Worm (Caenorhabditis elegans) whole organism, early embryonic: ENCODE data around the gene elo-7.

Experiments used
- B0310.2 ChIP-seq: sonication (generic microtip); optimal IDR thresholded peaks from 2 replicates; lab custom pipeline; 2016; ENCODE audit warnings: mild to moderate bottlenecking, missing genetic modification characterization, missing compliant biosample characterization
- F13C5.2 ChIP-seq: sonication (generic microtip); optimal IDR thresholded peaks from 2 replicates; lab custom pipeline; 2017; ENCODE audit warnings: mild to moderate bottlenecking, missing genetic modification characterization, inconsistent platforms, missing compliant biosample characterization
- aly-1 ChIP-seq: sonication (generic microtip); optimal IDR thresholded peaks from 2 replicates; lab custom pipeline; 2016; ENCODE audit warnings: missing genetic modification characterization, missing compliant biosample characterization
- ama-1 ChIP-seq: fragments of 150-350 bp; optimal IDR thresholded peaks from 2 replicates; lab custom pipeline; 2014
- ceh-13 ChIP-seq: fragments of 200-800 bp; sonication (Bioruptor generic); optimal IDR thresholded peaks from 2 replicates; lab custom pipeline; 2018; ENCODE audit warnings: mild to moderate bottlenecking, missing genetic modification characterization, missing compliant biosample characterization
- ceh-36 ChIP-seq: sonication (generic microtip); optimal IDR thresholded peaks from 2 replicates; lab custom pipeline; 2016; ENCODE audit warnings: missing genetic modification characterization, inconsistent platforms, missing compliant biosample characterization
- ets-7 ChIP-seq: sonication (generic microtip); optimal IDR thresholded peaks from 2 replicates; lab custom pipeline; 2016; ENCODE audit warnings: missing genotype, missing genetic modification characterization, missing compliant biosample characterization
- flt-1 ChIP-seq: fragments of 200-800 bp; sonication (Bioruptor generic); IDR thresholded peaks from 2 replicates; pipeline ENCODE4 v1.3.6; 2022; ENCODE audit warnings: missing genetic modification characterization, missing compliant biosample characterization
- hmbx-1 ChIP-seq: sonication (generic microtip); optimal IDR thresholded peaks from 2 replicates; lab custom pipeline; 2016; ENCODE audit warnings: mild to moderate bottlenecking, missing genetic modification characterization, missing compliant biosample characterization
- hmg-4 ChIP-seq: fragments of 200-800 bp; sonication (Bioruptor generic); optimal IDR thresholded peaks from 2 replicates; lab custom pipeline; 2018; ENCODE audit warnings: mild to moderate bottlenecking, missing genetic modification characterization, missing compliant biosample characterization
- hnd-1 ChIP-seq: sonication (generic microtip); optimal IDR thresholded peaks from 2 replicates; lab custom pipeline; 2016; ENCODE audit warnings: missing genetic modification characterization, missing compliant biosample characterization
- pes-1 ChIP-seq: fragments of 200-800 bp; sonication (Bioruptor generic); IDR thresholded peaks from 2 replicates; pipeline ENCODE4 v1.3.6; 2022; ENCODE audit warnings: missing genetic modification reagents, missing genetic modification characterization, missing compliant biosample characterization
- scrt-1 ChIP-seq: fragments of 200-800 bp; sonication (Bioruptor generic); IDR thresholded peaks from 2 replicates; pipeline ENCODE4 v1.3.6; 2022; ENCODE audit warnings: missing genetic modification characterization, missing compliant biosample characterization
- sea-1 ChIP-seq: fragments of 200-800 bp; sonication (Bioruptor generic); conservative IDR thresholded peaks from 2 replicates; pipeline ENCODE4 v1.3.6; 2022; ENCODE audit warnings: missing genetic modification characterization, missing compliant biosample characterization
- tbx-11 ChIP-seq: fragments of 200-800 bp; sonication (Bioruptor generic); IDR thresholded peaks from 2 replicates; pipeline ENCODE4 v1.3.6; 2022; ENCODE audit warnings: missing genetic modification characterization, missing compliant biosample characterization
- tbx-37 ChIP-seq: fragments of 200-800 bp; sonication (Bioruptor generic); conservative IDR thresholded peaks from 2 replicates; pipeline ENCODE4 v1.3.6; 2022; ENCODE audit warnings: missing genetic modification reagents, missing genetic modification characterization, missing compliant biosample characterization
- tra-4 ChIP-seq: sonication (generic microtip); optimal IDR thresholded peaks from 2 replicates; lab custom pipeline; 2017; ENCODE audit warnings: missing genetic modification characterization, missing compliant biosample characterization

Gene elo-7

DNA sequence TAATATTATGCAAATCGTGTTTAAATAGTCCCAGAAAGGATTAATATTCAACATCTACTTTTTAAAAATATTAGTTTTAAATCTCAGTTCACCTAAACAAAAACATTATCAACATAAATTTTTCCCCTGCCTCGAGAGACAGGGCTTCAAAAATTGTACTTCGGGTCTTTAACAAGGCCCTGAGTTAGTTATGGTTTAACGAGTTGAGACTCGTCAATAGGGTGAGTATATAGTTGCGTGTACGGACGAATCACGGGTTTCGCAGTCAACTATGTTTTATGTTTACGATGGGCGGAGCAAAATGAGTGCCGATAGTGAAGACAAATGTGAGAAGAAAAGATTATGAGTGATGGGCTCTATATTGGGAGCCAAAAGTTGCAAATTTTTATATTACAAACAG is 18.1 kb upstream of the elo-7 start:
- TF ChIP-seq sea-1: no peak

DNA sequence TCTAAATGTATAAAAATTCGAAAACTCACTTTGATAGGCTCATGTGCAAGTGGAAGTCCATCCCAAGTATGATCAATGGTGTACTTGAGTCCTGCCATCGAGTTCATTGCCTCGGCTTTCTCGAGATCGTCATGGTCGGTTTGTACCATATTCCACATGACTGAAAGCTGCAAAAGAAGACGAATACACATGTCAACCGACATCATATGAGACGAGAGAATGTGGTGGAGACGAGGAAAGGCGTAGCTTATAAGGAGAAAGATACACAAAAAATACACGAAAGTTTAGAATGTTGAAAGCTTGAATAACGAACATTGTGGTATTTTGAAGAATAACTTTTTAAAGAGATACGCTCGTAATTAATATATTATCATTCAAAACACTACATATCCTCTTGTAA is 16.9 kb upstream of the elo-7 start, which contains the start of gene C33A12.3:
TSS of gene C33A12.3 (minus strand) at position 167 of the 400 bp plus-strand sequence.
- TF ChIP-seq tbx-11 (GFP tag; lab: Robert Waterston, UW) (no peak), hmg-4 (GFP tag; lab: Kevin White, UChicago) (no peak), hnd-1 (no peak), ama-1 (lab: Kevin White, UChicago) (no peak), pes-1 (GFP tag; lab: Robert Waterston, UW) (no peak)

DNA sequence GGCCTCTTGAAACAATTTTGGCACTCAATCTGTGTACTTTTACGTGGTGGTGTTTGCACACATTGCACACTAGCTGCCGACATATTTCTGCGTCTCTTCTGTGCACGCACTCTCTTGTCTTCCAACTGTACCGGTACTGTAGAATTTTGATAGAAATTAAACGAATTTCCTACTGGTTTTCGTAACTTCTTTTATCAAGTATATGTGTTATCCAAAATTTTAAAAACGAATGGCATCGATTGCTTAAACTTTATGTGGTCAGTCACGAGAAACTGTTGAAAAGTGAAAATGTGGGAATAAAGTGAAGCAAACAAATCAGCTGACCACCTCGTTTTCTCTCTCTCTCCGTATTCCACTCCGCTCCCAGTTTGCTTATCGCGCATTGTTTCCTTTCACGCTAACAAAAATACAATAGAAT is 16.4 kb upstream of the elo-7 start:
- no peak for TF ChIP-seq ceh-36 (tag; lab: Kevin White, UChicago)
- no peak for TF ChIP-seq hmg-4 (GFP tag; lab: Kevin White, UChicago)
- no peak for TF ChIP-seq pes-1 (GFP tag; lab: Robert Waterston, UW)
- no peak for TF ChIP-seq tbx-11 (GFP tag; lab: Robert Waterston, UW)
- TF ChIP-seq hnd-1: no peak
- TF ChIP-seq aly-1 (tag; lab: Kevin White, UChicago): no peak
- no peak for TF ChIP-seq tbx-37
- TF ChIP-seq ama-1 (lab: Kevin White, UChicago): no peak
- TF ChIP-seq B0310.2 (tag; lab: Kevin White, UChicago): no peak
- no peak for TF ChIP-seq hmbx-1 (tag; lab: Kevin White, UChicago)
- no peak for TF ChIP-seq ceh-13
- TF ChIP-seq flt-1 (GFP tag; lab: Robert Waterston, UW): no peak
- TF ChIP-seq tra-4 (tag; lab: Kevin White, UChicago): no peak
- no peak for TF ChIP-seq scrt-1 (GFP tag; lab: Robert Waterston, UW)
- no peak for TF ChIP-seq F13C5.2

DNA sequence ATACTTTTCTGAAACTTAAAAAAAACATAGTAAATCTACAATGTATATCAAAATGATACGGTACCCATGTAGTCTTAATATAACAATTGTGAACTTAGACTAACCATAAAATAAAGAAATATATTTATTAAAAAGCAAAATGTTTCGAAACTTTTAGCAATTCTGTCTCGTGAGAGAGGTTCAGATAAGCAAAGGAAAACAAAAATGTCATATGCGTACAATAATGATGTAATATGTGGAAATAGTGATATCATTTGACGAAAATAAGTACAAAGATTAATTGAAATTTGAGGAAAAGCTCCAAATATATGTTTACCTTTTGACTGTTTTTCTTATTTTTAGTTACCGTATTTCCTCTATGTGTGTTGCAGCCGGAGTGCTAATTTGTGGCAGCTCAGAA is 15.6 kb upstream of the elo-7 start:
- TF ChIP-seq tbx-37: no peak
- TF ChIP-seq ceh-36 (tag; lab: Kevin White, UChicago): no peak
- no peak for TF ChIP-seq pes-1 (GFP tag; lab: Robert Waterston, UW)
- TF ChIP-seq F13C5.2: no peak
- no peak for TF ChIP-seq ets-7
- TF ChIP-seq flt-1 (GFP tag; lab: Robert Waterston, UW): no peak
- TF ChIP-seq hmg-4 (GFP tag; lab: Kevin White, UChicago): no peak
- no peak for TF ChIP-seq aly-1 (tag; lab: Kevin White, UChicago)
- TF ChIP-seq B0310.2 (tag; lab: Kevin White, UChicago): no peak
- TF ChIP-seq hnd-1: no peak
- TF ChIP-seq ceh-13: no peak
- TF ChIP-seq tra-4 (tag; lab: Kevin White, UChicago): no peak
- no peak for TF ChIP-seq sea-1
- no peak for TF ChIP-seq tbx-11 (GFP tag; lab: Robert Waterston, UW)
- no peak for TF ChIP-seq hmbx-1 (tag; lab: Kevin White, UChicago)
- no peak for TF ChIP-seq ama-1 (lab: Kevin White, UChicago)
- TF ChIP-seq scrt-1 (GFP tag; lab: Robert Waterston, UW): no peak

DNA sequence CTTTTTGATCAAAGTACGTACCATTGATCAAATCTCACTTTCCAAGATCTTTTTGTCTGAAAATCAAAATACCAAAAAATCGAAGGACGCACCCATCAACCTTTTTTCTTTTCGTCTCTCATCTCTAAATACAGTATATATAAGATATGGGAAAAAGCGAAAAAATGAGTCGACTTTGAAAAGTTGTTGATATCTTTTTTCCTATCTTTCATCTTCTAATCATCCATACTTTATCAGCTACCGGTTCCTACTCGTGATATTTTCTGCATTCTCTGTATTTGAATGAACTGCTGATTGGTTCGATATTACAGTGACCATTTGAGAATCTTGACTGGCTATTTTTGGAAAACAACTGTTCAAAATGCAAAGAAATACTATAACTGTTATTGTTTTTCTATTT is 12.9 kb upstream of the elo-7 start, which contains the start of gene C33A12.19:
TSS of gene C33A12.19 (plus strand) at position 169 of the 400 bp plus-strand sequence.
- no peak for TF ChIP-seq B0310.2 (tag; lab: Kevin White, UChicago)
- no peak for TF ChIP-seq flt-1 (GFP tag; lab: Robert Waterston, UW)
- TF ChIP-seq ama-1 (lab: Kevin White, UChicago): no peak
- TF ChIP-seq tra-4 (tag; lab: Kevin White, UChicago): no peak
- no peak for TF ChIP-seq ets-7
- no peak for TF ChIP-seq hmbx-1 (tag; lab: Kevin White, UChicago)
- TF ChIP-seq pes-1 (GFP tag; lab: Robert Waterston, UW): no peak
- no peak for TF ChIP-seq aly-1 (tag; lab: Kevin White, UChicago)
- TF ChIP-seq ceh-13: no peak
- no peak for TF ChIP-seq scrt-1 (GFP tag; lab: Robert Waterston, UW)

DNA sequence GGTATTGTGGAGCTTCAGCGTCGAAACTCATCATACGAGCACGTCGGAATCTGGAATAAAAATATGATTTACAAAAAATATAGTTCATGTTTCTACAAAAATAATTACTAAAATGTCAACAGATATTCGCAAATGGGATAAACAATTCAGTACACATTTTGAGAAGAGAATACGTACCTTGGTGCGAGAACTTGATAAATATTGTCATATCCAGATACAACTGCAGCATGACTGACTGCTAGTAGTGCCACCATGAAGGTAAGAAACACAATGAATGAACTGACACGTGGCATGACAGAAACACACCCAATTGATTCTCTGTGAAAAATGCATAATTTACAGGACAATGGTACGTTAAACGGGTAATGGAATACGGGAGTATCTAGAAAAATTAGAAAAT is 11.1 kb upstream of the elo-7 start, which contains the start of gene nlp-35:
TSS of gene nlp-35 (minus strand) at position 319 of the 400 bp plus-strand sequence.
- TF ChIP-seq hmbx-1 (tag; lab: Kevin White, UChicago) (no peak), ets-7 (no peak), hnd-1 (no peak), B0310.2 (tag; lab: Kevin White, UChicago) (no peak), hmg-4 (GFP tag; lab: Kevin White, UChicago) (no peak), ceh-13 (no peak), pes-1 (GFP tag; lab: Robert Waterston, UW) (no peak), tra-4 (tag; lab: Kevin White, UChicago) (no peak)

DNA sequence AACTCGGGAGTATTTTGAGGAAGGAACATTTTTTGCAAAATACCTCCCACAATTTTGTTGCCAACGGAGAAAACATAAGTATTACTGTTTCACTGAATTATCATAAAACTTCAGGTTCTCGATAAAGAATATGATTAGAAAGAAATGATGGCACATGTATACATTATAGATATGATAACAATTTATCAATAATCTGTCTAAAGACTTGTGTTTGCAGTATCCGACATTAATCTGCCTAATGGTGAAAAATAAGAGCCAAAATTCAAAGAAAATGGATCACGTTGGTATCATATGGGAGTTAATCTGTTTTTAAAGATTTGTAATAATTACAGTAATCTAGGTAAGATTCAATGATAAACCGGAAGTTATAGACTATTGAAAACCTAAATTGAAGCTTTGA is 9.1 kb upstream of the elo-7 start:
- TF ChIP-seq scrt-1 (GFP tag; lab: Robert Waterston, UW) (no peak), sea-1 (no peak), flt-1 (GFP tag; lab: Robert Waterston, UW) (no peak), ama-1 (lab: Kevin White, UChicago) (no peak), hmg-4 (GFP tag; lab: Kevin White, UChicago) (no peak), F13C5.2 (no peak), B0310.2 (tag; lab: Kevin White, UChicago) (no peak)

DNA sequence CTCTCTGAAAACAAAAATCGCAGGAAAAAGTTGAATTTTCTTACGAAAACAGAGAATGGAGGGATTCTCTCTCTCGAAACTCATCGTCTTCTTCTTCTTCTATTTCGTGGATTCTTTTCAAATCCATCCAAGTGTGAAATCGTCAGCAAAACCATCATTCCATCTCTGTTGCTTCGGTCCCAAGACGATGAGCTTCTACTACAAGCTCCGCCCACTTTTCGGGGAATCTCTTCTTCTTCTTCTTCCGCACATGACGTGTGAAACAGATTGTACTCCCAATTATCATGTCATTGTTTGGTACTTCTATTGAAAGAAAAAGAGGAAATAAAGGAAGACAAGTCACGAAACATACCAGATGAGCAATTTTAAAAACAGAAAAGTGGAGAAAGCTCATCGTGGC is 6.6 kb upstream of the elo-7 start:
- TF ChIP-seq sea-1: no peak
- no peak for TF ChIP-seq aly-1 (tag; lab: Kevin White, UChicago)
- no peak for TF ChIP-seq F13C5.2
- no peak for TF ChIP-seq scrt-1 (GFP tag; lab: Robert Waterston, UW)
